Fruit fly (Drosophila melanogaster) whole organism, embryonic: ENCODE results near the gene CG31388.

Experiments
- CG10654 ChIP-seq: fragments of 200-800 bp; sonication (Bioruptor generic); optimal IDR thresholded peaks from 2 replicates; lab custom pipeline; 2016; ENCODE audit warnings: missing biosample characterization, missing genetic modification characterization
- CG11093 ChIP-seq: fragments of 200-800 bp; sonication (Bioruptor generic); IDR thresholded peaks from 3 replicates; pipeline ENCODE4 v1.3.6; 2022; ENCODE audit warnings: missing biosample characterization, missing genetic modification characterization
- CG17361 ChIP-seq: fragments of 200-800 bp; sonication (Bioruptor generic); IDR thresholded peaks from 3 replicates; pipeline ENCODE4 v1.3.6; 2022; ENCODE audit warnings: missing biosample characterization, missing genetic modification characterization
- CG17912 ChIP-seq: fragments of 200-800 bp; sonication (Bioruptor generic); optimal IDR thresholded peaks from 2 replicates; lab custom pipeline; 2018; ENCODE audit warnings: missing biosample characterization, mild to moderate bottlenecking, missing genetic modification characterization
- CG3163 ChIP-seq: fragments of 200-800 bp; sonication (Bioruptor generic); optimal IDR thresholded peaks from 3 replicates; lab custom pipeline; 2016; ENCODE audit warnings: missing biosample characterization, missing genetic modification characterization
- CG3281 ChIP-seq: fragments of 200-800 bp; sonication (Bioruptor generic); optimal IDR thresholded peaks from 3 replicates; lab custom pipeline; 2017; ENCODE audit warnings: missing biosample characterization, mild to moderate bottlenecking, missing genetic modification characterization
- CG4730 ChIP-seq: fragments of 200-800 bp; sonication (Bioruptor generic); IDR thresholded peaks from 2 replicates; pipeline ENCODE4 v1.3.6; 2022; ENCODE audit warnings: missing biosample characterization, missing genetic modification characterization
- CG5245 ChIP-seq: fragments of 200-800 bp; sonication (Bioruptor generic); optimal IDR thresholded peaks from 3 replicates; lab custom pipeline; 2016; ENCODE audit warnings: missing biosample characterization, missing genetic modification characterization
- CG6689 ChIP-seq: fragments of 200-800 bp; sonication (Bioruptor generic); IDR thresholded peaks from 2 replicates; pipeline ENCODE4 v1.3.6; 2022; ENCODE audit warnings: missing biosample characterization, missing genetic modification characterization
- CG8944 ChIP-seq: fragments of 200-800 bp; sonication (Bioruptor generic); optimal IDR thresholded peaks from 3 replicates; lab custom pipeline; 2016; ENCODE audit warnings: missing biosample characterization, missing genetic modification characterization
- CG9727 ChIP-seq: fragments of 200-800 bp; sonication (Bioruptor generic); optimal IDR thresholded peaks from 3 replicates; lab custom pipeline; 2017; ENCODE audit warnings: missing biosample characterization, mild to moderate bottlenecking, missing genetic modification characterization
- CG9797 ChIP-seq: fragments of 200-800 bp; sonication (Bioruptor generic); optimal IDR thresholded peaks from 3 replicates; lab custom pipeline; 2018; ENCODE audit warnings: missing biosample characterization, mild to moderate bottlenecking, missing genetic modification characterization
- E2f1 ChIP-seq: fragments of 200-800 bp; sonication (Bioruptor generic); IDR thresholded peaks from 2 replicates; pipeline ENCODE4 v1.3.6; 2022; ENCODE audit warnings: missing biosample characterization, missing genetic modification characterization
- Gsc ChIP-seq: fragments of 200-800 bp; sonication (Bioruptor generic); IDR thresholded peaks from 2 replicates; pipeline ENCODE4 v1.3.6; 2022; ENCODE audit warnings: missing biosample characterization, missing genetic modification characterization
- MESR4 ChIP-seq: fragments of 200-800 bp; sonication (Bioruptor generic); optimal IDR thresholded peaks from 2 replicates; lab custom pipeline; 2018; ENCODE audit warnings: missing biosample characterization, mild to moderate bottlenecking, missing genetic modification characterization, moderate library complexity
- Mad ChIP-seq: fragments of 200-800 bp; sonication (Bioruptor generic); optimal IDR thresholded peaks from 2 replicates; lab custom pipeline; 2016; ENCODE audit warnings: missing biosample characterization, missing genetic modification characterization
- Opbp ChIP-seq: fragments of 200-800 bp; sonication (Bioruptor generic); IDR thresholded peaks from 3 replicates; pipeline ENCODE4 v1.3.6; 2022; ENCODE audit warnings: missing biosample characterization, missing genetic modification characterization; ENCODE audit not compliant: partially characterized antibody
- PHDP ChIP-seq: fragments of 200-800 bp; sonication (Bioruptor generic); optimal IDR thresholded peaks from 3 replicates; lab custom pipeline; 2018; ENCODE audit warnings: missing biosample characterization, mild to moderate bottlenecking, missing genetic modification characterization, moderate library complexity
- Sin3A ChIP-seq: fragments of >200 bp; optimal IDR thresholded peaks from 2 replicates; lab custom pipeline; 2018
- Stat92E ChIP-seq, 3 experiments: fragments of >200 bp in 2 of 3; fragments of 200-800 bp in 1 of 3; sonication (Bioruptor generic) in 1 of 3; optimal IDR thresholded peaks; 2 replicates each; lab custom pipeline; 2017 to 2019; ENCODE audit warnings: missing biosample characterization in 3 of 3, missing genetic modification characterization in 3 of 3, mild to moderate bottlenecking in 1 of 3, moderate library complexity in 1 of 3
- Tbp ChIP-seq: fragments of >200 bp; optimal IDR thresholded peaks from 2 replicates; lab custom pipeline; 2018; ENCODE audit warnings: missing biosample characterization, missing genetic modification characterization
- YL-1 ChIP-seq: fragments of 200-800 bp; sonication (Bioruptor generic); optimal IDR thresholded peaks from 3 replicates; lab custom pipeline; 2017; ENCODE audit warnings: missing biosample characterization, mild to moderate bottlenecking, missing genetic modification characterization
- al ChIP-seq: fragments of 200-800 bp; sonication (Bioruptor generic); IDR thresholded peaks from 2 replicates; pipeline ENCODE4 v1.3.6; 2022; ENCODE audit warnings: missing biosample characterization, missing genetic modification characterization
- bcd ChIP-seq: fragments of 200-800 bp; sonication (Bioruptor generic); optimal IDR thresholded peaks from 2 replicates; lab custom pipeline; 2017; ENCODE audit warnings: missing biosample characterization, mild to moderate bottlenecking, missing genetic modification characterization
- bowl ChIP-seq: fragments of 200-800 bp; sonication (Bioruptor generic); IDR thresholded peaks from 2 replicates; pipeline ENCODE4 v1.3.6; 2022; ENCODE audit warnings: missing biosample characterization, missing genetic modification characterization
- ci ChIP-seq: fragments of 200-800 bp; sonication (Bioruptor generic); IDR thresholded peaks from 3 replicates; pipeline ENCODE4 v1.3.6; 2022; ENCODE audit warnings: missing biosample characterization, missing genetic modification characterization
- crp ChIP-seq, 2 experiments: fragments of 200-800 bp; sonication (Bioruptor generic); optimal IDR thresholded peaks; 2 replicates in 1 of 2; 3 replicates in 1 of 2; lab custom pipeline; 2017; ENCODE audit warnings: missing biosample characterization in 2 of 2, missing genetic modification characterization in 2 of 2, mild to moderate bottlenecking in 1 of 2, moderate library complexity in 1 of 2
- ems ChIP-seq: fragments of 200-800 bp; sonication (Bioruptor generic); optimal IDR thresholded peaks from 3 replicates; lab custom pipeline; 2016; ENCODE audit warnings: missing biosample characterization, missing genetic modification characterization
- en ChIP-seq: fragments of 200-800 bp; sonication (Bioruptor generic); optimal IDR thresholded peaks from 2 replicates; lab custom pipeline; 2016; ENCODE audit warnings: missing biosample characterization, missing genetic modification characterization
- fd3F ChIP-seq: fragments of 200-800 bp; sonication (Bioruptor generic); optimal IDR thresholded peaks from 2 replicates; lab custom pipeline; 2018; ENCODE audit warnings: missing biosample characterization, mild to moderate bottlenecking, missing genetic modification characterization, moderate library complexity
- gfzf ChIP-seq: fragments of 200-800 bp; sonication (Bioruptor generic); optimal IDR thresholded peaks from 2 replicates; lab custom pipeline; 2016; ENCODE audit warnings: missing biosample characterization, mild to moderate bottlenecking, missing genetic modification characterization, moderate library complexity
- grau ChIP-seq: fragments of 200-800 bp; optimal IDR thresholded peaks from 3 replicates; lab custom pipeline; 2019; ENCODE audit warnings: missing biosample characterization, mild to moderate bottlenecking, missing genetic modification characterization, moderate library complexity
- jumu ChIP-seq: fragments of 200-800 bp; sonication (Bioruptor generic); optimal IDR thresholded peaks from 3 replicates; lab custom pipeline; 2016; ENCODE audit warnings: missing biosample characterization, missing genetic modification characterization
- lilli ChIP-seq: fragments of 200-800 bp; sonication (Bioruptor generic); optimal IDR thresholded peaks from 3 replicates; lab custom pipeline; 2016; ENCODE audit warnings: missing biosample characterization, missing genetic modification characterization
- lola ChIP-seq, 3 experiments: fragments of >200 bp in 2 of 3; fragments of 200-800 bp in 1 of 3; sonication (Bioruptor generic) in 1 of 3; optimal IDR thresholded peaks; 2 replicates each; lab custom pipeline; 2017 to 2019; ENCODE audit warnings: missing biosample characterization in 3 of 3, missing genetic modification characterization in 3 of 3, mild to moderate bottlenecking in 1 of 3, moderate library complexity in 1 of 3
- nau ChIP-seq: fragments of 200-800 bp; sonication (Bioruptor generic); optimal IDR thresholded peaks from 3 replicates; lab custom pipeline; 2017; ENCODE audit warnings: missing biosample characterization, mild to moderate bottlenecking, missing genetic modification characterization, missing genetic modification reagents
- odd ChIP-seq: fragments of 200-800 bp; sonication (Bioruptor generic); optimal IDR thresholded peaks from 2 replicates; lab custom pipeline; 2017; ENCODE audit warnings: missing biosample characterization, mild to moderate bottlenecking, missing genetic modification characterization
- phol ChIP-seq: fragments of 200-800 bp; sonication (Bioruptor generic); optimal IDR thresholded peaks from 3 replicates; lab custom pipeline; 2018; ENCODE audit warnings: missing biosample characterization, mild to moderate bottlenecking, missing genetic modification characterization, moderate library complexity
- prd ChIP-seq, 3 experiments: fragments of >200 bp in 2 of 3; fragments of 200-800 bp in 1 of 3; sonication (Bioruptor generic) in 1 of 3; optimal IDR thresholded peaks in 2 of 3; IDR thresholded peaks in 1 of 3; 2 replicates in 2 of 3; 3 replicates in 1 of 3; pipeline versions ENCODE4 v1.3.6 to Lab custom; 2017 to 2022; ENCODE audit warnings: missing biosample characterization in 1 of 3, missing genetic modification characterization in 1 of 3
- pum ChIP-seq: fragments of 200-800 bp; sonication (Bioruptor generic); optimal IDR thresholded peaks from 2 replicates; lab custom pipeline; 2016; ENCODE audit warnings: missing biosample characterization, missing genetic modification characterization
- row ChIP-seq: fragments of 200-800 bp; sonication (Bioruptor generic); IDR thresholded peaks from 3 replicates; pipeline ENCODE4 v1.3.6; 2022; ENCODE audit warnings: missing biosample characterization, missing genetic modification characterization
- shn ChIP-seq: fragments of 200-800 bp; sonication (Bioruptor generic); optimal IDR thresholded peaks from 3 replicates; lab custom pipeline; 2016; ENCODE audit warnings: missing biosample characterization, missing genetic modification characterization
- slou ChIP-seq: fragments of 200-800 bp; sonication (Bioruptor generic); optimal IDR thresholded peaks from 3 replicates; lab custom pipeline; 2016; ENCODE audit warnings: missing biosample characterization, missing genetic modification characterization
- stwl ChIP-seq: fragments of 200-800 bp; sonication (Bioruptor generic); optimal IDR thresholded peaks from 3 replicates; lab custom pipeline; 2018; ENCODE audit warnings: missing biosample characterization, mild to moderate bottlenecking, missing genetic modification characterization, moderate library complexity
- tap ChIP-seq: fragments of 200-800 bp; optimal IDR thresholded peaks from 3 replicates; lab custom pipeline; 2019; ENCODE audit warnings: missing biosample characterization, mild to moderate bottlenecking, missing genetic modification characterization, moderate library complexity
- tup ChIP-seq: fragments of 200-800 bp; sonication (Bioruptor generic); optimal IDR thresholded peaks from 2 replicates; lab custom pipeline; 2016; ENCODE audit warnings: missing biosample characterization, mild to moderate bottlenecking, missing genetic modification characterization, moderate library complexity
- vfl ChIP-seq: fragments of 200-800 bp; sonication (Bioruptor generic); optimal IDR thresholded peaks from 2 replicates; lab custom pipeline; 2016; ENCODE audit warnings: missing biosample characterization, missing genetic modification characterization
- vnd ChIP-seq: fragments of 200-800 bp; sonication (Bioruptor generic); IDR thresholded peaks from 3 replicates; pipeline ENCODE4 v1.3.6; 2022; ENCODE audit warnings: missing biosample characterization, missing genetic modification characterization; ENCODE audit not compliant: partially characterized antibody
- wdn ChIP-seq: fragments of 200-800 bp; sonication (Bioruptor generic); IDR thresholded peaks from 2 replicates; pipeline ENCODE4 v1.3.6; 2022; ENCODE audit warnings: missing biosample characterization, missing genetic modification characterization
- zfh1 ChIP-seq: fragments of 200-800 bp; sonication (Bioruptor generic); IDR thresholded peaks from 3 replicates; pipeline ENCODE4 v1.3.6; 2022; ENCODE audit warnings: missing biosample characterization, missing genetic modification characterization

Gene CG31388

dm6 chr3R:11214449-11214950, 23.1 kb upstream of the CG31388 start, which contains the start of gene ZnT86D (continued):
- TF ChIP-seq vnd (no peak), odd (GFP tag; lab: Kevin White, UChicago) (peak; percentile 37), bcd (peak; percentile 68), tup (no peak), row (GFP tag; lab: Robert Waterston, UW) (peak; percentile 98), Stat92E (GFP tag; optimal IDR thresholded peaks at IDR 0.05; lab: Kevin White, UChicago) (no peak), CG3163 (GFP tag; lab: Kevin White, UChicago) (peak; percentile 47), CG9797 (GFP tag; lab: Kevin White, UChicago) (no peak), stwl (peak; percentile 58), lola (GFP tag; optimal IDR thresholded peaks at IDR 0.05; lab: Kevin White, UChicago) (peak in 1 of 3 experiments; percentile 46), al (GFP tag; lab: Robert Waterston, UW) (peak; percentile 58; the same call in 1 of the 2 replicates), CG10654 (GFP tag; lab: Kevin White, UChicago) (peak; percentile 39), zfh1 (GFP tag; lab: Robert Waterston, UW) (no peak), Sin3A (lab: Kevin White, UChicago) (peak; percentile 28), gfzf (GFP tag; lab: Kevin White, UChicago) (peak; percentile 13), jumu (GFP tag; lab: Kevin White, UChicago) (peak; percentile 53), nau (GFP tag; lab: Kevin White, UChicago) (no peak), vfl (GFP tag; lab: Kevin White, UChicago) (no peak), Opbp (GFP tag; lab: Robert Waterston, UW) (no peak), Gsc (GFP tag; lab: Robert Waterston, UW) (no peak), prd (optimal IDR thresholded peaks at IDR 0.05; lab: Kevin White, UChicago) (no peak), prd (GFP tag; IDR thresholded peaks at IDR 0.05; lab: Robert Waterston, UW) (peak; percentile 69), YL-1 (GFP tag; lab: Kevin White, UChicago) (peak; percentile 80), PHDP (peak; percentile 69), CG9727 (GFP tag; lab: Kevin White, UChicago) (peak; percentile 55), CG11093 (GFP tag; lab: Robert Waterston, UW) (no peak), ems (GFP tag; lab: Kevin White, UChicago) (peak; percentile 51), pum (GFP tag; lab: Kevin White, UChicago) (peak; percentile 41), CG6689 (GFP tag; lab: Robert Waterston, UW) (peak; percentile 75), CG3281 (GFP tag; lab: Kevin White, UChicago) (peak; percentile 66), CG4730 (GFP tag; lab: Robert Waterston, UW) (no peak), crp (GFP tag; optimal IDR thresholded peaks at IDR 0.05; lab: Kevin White, UChicago) (peak in 1 of 2 experiments; percentile 20), en (GFP tag; lab: Kevin White, UChicago) (no peak), CG8944 (GFP tag; lab: Kevin White, UChicago) (peak; percentile 4), wdn (0 out of 2 replicates have a peak, but pooled peaks have one; percentile 35), CG5245 (GFP tag; lab: Kevin White, UChicago) (peak; percentile 18), shn (peak; percentile 69), bowl (no peak), CG17912 (GFP tag; lab: Kevin White, UChicago) (peak; percentile 2), E2f1 (GFP tag; lab: Robert Waterston, UW) (peak; percentile 30; the same call in 1 of the 2 replicates), CG17361 (GFP tag; lab: Robert Waterston, UW) (peak; percentile 84), Tbp (GFP tag; lab: Kevin White, UChicago) (no peak), MESR4 (GFP tag; lab: Kevin White, UChicago) (peak; percentile 55), ci (GFP tag; lab: Robert Waterston, UW) (0 out of 3 replicates have a peak, but pooled peaks have one; percentile 55), phol (tag; lab: Kevin White, UChicago) (peak; percentile 87), Mad (GFP tag; lab: Kevin White, UChicago) (peak; percentile 42), grau (tag; lab: Kevin White, UChicago) (peak; percentile 99), lilli (peak; percentile 63), slou (peak; percentile 25), tap (peak; percentile 43), fd3F (GFP tag; lab: Kevin White, UChicago) (peak; percentile 35)
